Fruit fly (Drosophila melanogaster): ENCODE data around the gene Flo2.

Gene Flo2

dm6 chrX:14839047-14839446, at the start of gene Flo2, which contains the start of gene CG32590 (continued):
- TF ChIP-seq HmgZ (tag; optimal IDR thresholded peaks at IDR 0.05), result peak; percentile 69
- TF ChIP-seq E2f2 (GFP tag; IDR thresholded peaks at IDR 0.05), result peak; percentile 63
- no peak for TF ChIP-seq CG15011 (GFP tag; optimal IDR thresholded peaks at IDR 0.05)
- peak; percentile 80 for TF ChIP-seq Hsf (GFP tag; optimal IDR thresholded peaks at IDR 0.05)
- TF ChIP-seq NK7.1 (GFP tag; optimal IDR thresholded peaks at IDR 0.05), result peak; percentile 16
- TF ChIP-seq Xbp1 (GFP tag; optimal IDR thresholded peaks at IDR 0.05), result peak; percentile 80
- TF ChIP-seq Antp (GFP tag; optimal IDR thresholded peaks at IDR 0.05), result peak; percentile 65
- TF ChIP-seq CG30020 (tag; optimal IDR thresholded peaks at IDR 0.05), result peak; percentile 60
- TF ChIP-seq CG12744 (GFP tag; optimal IDR thresholded peaks at IDR 0.05), result no peak
- no peak for TF ChIP-seq CG10565 (GFP tag; optimal IDR thresholded peaks at IDR 0.05)
- TF ChIP-seq ab (GFP tag; optimal IDR thresholded peaks at IDR 0.05), result no peak
- TF ChIP-seq MTF-1 (GFP tag; optimal IDR thresholded peaks at IDR 0.05; ENCODE audit: borderline replicate concordance), result no peak
- TF ChIP-seq disco-r (GFP tag; optimal IDR thresholded peaks at IDR 0.05), result peak; percentile 19
- TF ChIP-seq bsh (GFP tag; optimal IDR thresholded peaks at IDR 0.05), result peak in 1 of 2 experiments; percentile 76
- TF ChIP-seq CG34376 (GFP tag; optimal IDR thresholded peaks at IDR 0.05), result peak; percentile 13
- TF ChIP-seq Usf (GFP tag; optimal IDR thresholded peaks at IDR 0.05), result no peak
- peak; percentile 55; the same call in 2 of the 3 replicates for TF ChIP-seq CG17361 (GFP tag; IDR thresholded peaks at IDR 0.05)
- TF ChIP-seq Ets65A (GFP tag), result peak; percentile 97
- TF ChIP-seq ash1 (GFP tag; optimal IDR thresholded peaks at IDR 0.05), result no peak
- 0 out of 2 replicates have a peak, but pooled peaks have one; percentile 5 for TF ChIP-seq dimm (GFP tag; IDR thresholded peaks at IDR 0.05)
- peak; percentile 80 for TF ChIP-seq CG11456 (GFP tag; IDR thresholded peaks at IDR 0.05)
- peak; percentile 57 for TF ChIP-seq pnt (GFP tag; optimal IDR thresholded peaks at IDR 0.05)
- peak; percentile 61 for TF ChIP-seq CG13296 (GFP tag; optimal IDR thresholded peaks at IDR 0.05)
- peak; percentile 4 for TF ChIP-seq CG6254 (GFP tag; optimal IDR thresholded peaks at IDR 0.05)
- peak; percentile 50; the same call in 1 of the 2 replicates for TF ChIP-seq CG31441 (GFP tag; IDR thresholded peaks at IDR 0.05)
- TF ChIP-seq mld (GFP tag; IDR thresholded peaks at IDR 0.05; ENCODE audit: partially characterized antibody), result peak; percentile 96
- TF ChIP-seq BEAF-32 (GFP tag; optimal IDR thresholded peaks at IDR 0.05), result peak; percentile 95
- TF ChIP-seq psq (GFP tag; optimal IDR thresholded peaks at IDR 0.05), result peak; percentile 30
- peak; percentile 74 for TF ChIP-seq pum (GFP tag; optimal IDR thresholded peaks at IDR 0.05)
- TF ChIP-seq grn (GFP tag; optimal IDR thresholded peaks at IDR 0.05), result no peak
- TF ChIP-seq CG4617 (GFP tag; optimal IDR thresholded peaks at IDR 0.05; ENCODE audit: borderline replicate concordance), result peak; percentile 56
- no peak for TF ChIP-seq CG1529 (GFP tag; optimal IDR thresholded peaks at IDR 0.05)
- TF ChIP-seq Asciz (GFP tag; optimal IDR thresholded peaks at IDR 0.05), result no peak
- peak; percentile 71 for TF ChIP-seq CG13775 (GFP tag; optimal IDR thresholded peaks at IDR 0.05)
- peak; percentile 17 for TF ChIP-seq CG3281 (GFP tag; optimal IDR thresholded peaks at IDR 0.05)
- TF ChIP-seq CG5180 (GFP tag; optimal IDR thresholded peaks at IDR 0.05), result no peak
- peak; percentile 52; the same call in 2 of the 3 replicates for TF ChIP-seq dysf (GFP tag; IDR thresholded peaks at IDR 0.05)
- peak; percentile 77 for TF ChIP-seq Awh (GFP tag; IDR thresholded peaks at IDR 0.05)
- TF ChIP-seq Ssrp (tag; optimal IDR thresholded peaks at IDR 0.05), result peak; percentile 66
- no peak for TF ChIP-seq Neu2 (GFP tag; optimal IDR thresholded peaks at IDR 0.05; ENCODE audit: borderline replicate concordance)
- TF ChIP-seq dmrt11E (tag; optimal IDR thresholded peaks at IDR 0.05), result peak; percentile 57
- peak; percentile 67 for TF ChIP-seq CG1602 (GFP tag; optimal IDR thresholded peaks at IDR 0.05)
- peak; percentile 43 for TF ChIP-seq Dad (GFP tag; optimal IDR thresholded peaks at IDR 0.05)
- TF ChIP-seq CG17829 (tag; optimal IDR thresholded peaks at IDR 0.05), result peak; percentile 69
- TF ChIP-seq schlank (tag; optimal IDR thresholded peaks at IDR 0.05), result no peak
- peak; percentile 57 for TF ChIP-seq CG43689 (GFP tag; IDR thresholded peaks at IDR 0.05)
- TF ChIP-seq cato (GFP tag; optimal IDR thresholded peaks at IDR 0.05; ENCODE audit: borderline replicate concordance), result peak; percentile 50
- peak; percentile 70 for TF ChIP-seq Camta (GFP tag; optimal IDR thresholded peaks at IDR 0.05)
- peak; percentile 81 for TF ChIP-seq tin (GFP tag; optimal IDR thresholded peaks at IDR 0.05)
- peak in 1 of 2 experiments; percentile 91 for TF ChIP-seq insv (GFP tag; optimal IDR thresholded peaks at IDR 0.05)
- peak; percentile 57 for TF ChIP-seq CG8944 (GFP tag; optimal IDR thresholded peaks at IDR 0.05)
